Worm (Caenorhabditis elegans) whole organism, late embryonic: ENCODE results near the gene F40F12.3.

Experiments used
- ceh-31 ChIP-seq: sonication (generic microtip); optimal IDR thresholded peaks from 2 replicates; lab custom pipeline; 2016; ENCODE audit warnings: missing genetic modification characterization, missing compliant biosample characterization
- ceh-9 ChIP-seq: sonication (generic microtip); optimal IDR thresholded peaks from 2 replicates; lab custom pipeline; 2016; ENCODE audit warnings: mild to moderate bottlenecking, missing genetic modification characterization, inconsistent platforms, missing compliant biosample characterization
- dve-1 ChIP-seq: sonication (generic microtip); optimal IDR thresholded peaks from 2 replicates; lab custom pipeline; 2017; ENCODE audit warnings: antibody characterized with exemption, mild to moderate bottlenecking, missing genetic modification characterization, missing compliant biosample characterization
- fkh-10 ChIP-seq: fragments of 150-350 bp; optimal IDR thresholded peaks from 2 replicates; lab custom pipeline; 2014; ENCODE audit warnings: missing biosample characterization, missing genetic modification reagents, missing genetic modification characterization
- sox-2 ChIP-seq: fragments of 200-800 bp; sonication (Bioruptor generic); IDR thresholded peaks from 2 replicates; pipeline ENCODE4 v1.3.6; 2022; ENCODE audit warnings: missing genetic modification reagents, missing genetic modification characterization, missing compliant biosample characterization

DNA sequence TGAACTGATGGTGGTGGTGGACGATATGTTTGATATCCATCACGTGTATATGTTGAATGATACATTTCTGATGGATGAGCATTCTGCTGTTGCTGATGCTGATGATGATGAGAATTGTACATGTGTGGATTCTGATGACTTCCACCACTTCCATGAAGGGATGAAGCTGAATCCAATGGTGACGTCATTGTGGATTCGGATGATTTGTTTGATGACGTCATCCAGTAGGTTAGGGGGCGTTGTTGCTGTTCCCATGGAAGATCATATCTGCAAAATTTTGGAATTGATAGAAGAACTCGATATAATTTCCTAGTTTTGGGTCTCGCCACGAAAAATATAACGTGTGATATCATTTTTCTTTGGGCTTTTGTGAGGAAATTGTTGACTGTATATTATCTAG lies 42.8 kb upstream of the F40F12.3 start:
- TF ChIP-seq ceh-31 (tag; lab: Kevin White, UChicago) = no peak
- no peak for TF ChIP-seq dve-1 (tag; lab: Kevin White, UChicago)
- TF ChIP-seq ceh-9 (tag; lab: Kevin White, UChicago) = no peak
- TF ChIP-seq fkh-10 (GFP tag; lab: Kevin White, UChicago) = no peak
- no peak for TF ChIP-seq sox-2 (GFP tag; lab: Robert Waterston, UW)
